Fruit fly (Drosophila melanogaster): ENCODE results near the gene Tgt.

Gene Tgt

dm6 chr2L:1177522-1177921, 6.3 kb upstream of the Tgt start, which contains the start of gene CG4896:
Gene CG4896, plus strand, starts transcription at chr2L:1177690.
- TF ChIP-seq pan (optimal IDR thresholded peaks at IDR 0.05), result no peak
- TF ChIP-seq Hr78 (GFP tag; optimal IDR thresholded peaks at IDR 0.05), result no peak
- peak; percentile 36 for TF ChIP-seq Hr83 (GFP tag; optimal IDR thresholded peaks at IDR 0.05; ENCODE audit: poor library complexity, severe bottlenecking)
- TF ChIP-seq foxo (GFP tag; optimal IDR thresholded peaks at IDR 0.05), result no peak
- TF ChIP-seq Rel (GFP tag; optimal IDR thresholded peaks at IDR 0.05), result no peak
- TF ChIP-seq Rel (tag; optimal IDR thresholded peaks at IDR 0.05), result peak; percentile 86
- TF ChIP-seq CG32264 (GFP tag; optimal IDR thresholded peaks at IDR 0.05), result no peak
- no peak for TF ChIP-seq sage (GFP tag; optimal IDR thresholded peaks at IDR 0.05)
- TF ChIP-seq Dif (GFP tag; optimal IDR thresholded peaks at IDR 0.05; ENCODE audit: partially characterized antibody), result no peak

dm6 chr2L:1185642-1186497, 2.0 kb downstream of the Tgt start, which contains the start of gene CG5001:
Gene CG5001, plus strand, starts transcription at chr2L:1185757.
- TF ChIP-seq Jra (GFP tag; optimal IDR thresholded peaks at IDR 0.05) (no peak), woc (GFP tag; optimal IDR thresholded peaks at IDR 0.05) (no peak), Hr83 (GFP tag; optimal IDR thresholded peaks at IDR 0.05; ENCODE audit: poor library complexity, severe bottlenecking) (peak; percentile 58), pan (optimal IDR thresholded peaks at IDR 0.05) (no peak), Hnf4 (GFP tag; optimal IDR thresholded peaks at IDR 0.05) (no peak), CG32264 (GFP tag; optimal IDR thresholded peaks at IDR 0.05) (peak; percentile 38), Sp1 (GFP tag; optimal IDR thresholded peaks at IDR 0.05) (peak; percentile 62), psq (GFP tag; optimal IDR thresholded peaks at IDR 0.05) (peak; percentile 79), ey (GFP tag; optimal IDR thresholded peaks at IDR 0.05) (peak; percentile 62), Dfd (GFP tag; optimal IDR thresholded peaks at IDR 0.05) (no peak), Mio (GFP tag; optimal IDR thresholded peaks at IDR 0.05) (no peak), Dif (GFP tag; optimal IDR thresholded peaks at IDR 0.05; ENCODE audit: partially characterized antibody) (peak; percentile 95), br (GFP tag; optimal IDR thresholded peaks at IDR 0.05) (no peak), Vsx2 (GFP tag; optimal IDR thresholded peaks at IDR 0.05; ENCODE audit: partially characterized antibody) (no peak), CG9705 (GFP tag; optimal IDR thresholded peaks at IDR 0.05) (peak; percentile 60), Hr78 (GFP tag; optimal IDR thresholded peaks at IDR 0.05) (no peak), OdsH (GFP tag; optimal IDR thresholded peaks at IDR 0.05) (peak; percentile 75), GATAd (GFP tag; optimal IDR thresholded peaks at IDR 0.05) (no peak), lola (GFP tag; optimal IDR thresholded peaks at IDR 0.05) (no peak), N (GFP tag; optimal IDR thresholded peaks at IDR 0.05) (no peak), HLH106 (tag; optimal IDR thresholded peaks at IDR 0.05) (peak; percentile 83), dsf (GFP tag; optimal IDR thresholded peaks at IDR 0.05; ENCODE audit: borderline replicate concordance) (no peak), Myc (optimal IDR thresholded peaks at IDR 0.05) (no peak), rgr (GFP tag; optimal IDR thresholded peaks at IDR 0.05) (peak; percentile 75), sage (GFP tag; optimal IDR thresholded peaks at IDR 0.05) (no peak), h (GFP tag; optimal IDR thresholded peaks at IDR 0.05) (peak; percentile 80), fru (GFP tag; optimal IDR thresholded peaks at IDR 0.05) (peak; percentile 14), brk (GFP tag; optimal IDR thresholded peaks at IDR 0.05) (no peak), Rel (GFP tag; optimal IDR thresholded peaks at IDR 0.05) (no peak), Rel (tag; optimal IDR thresholded peaks at IDR 0.05) (peak; percentile 78), dl (GFP tag; optimal IDR thresholded peaks at IDR 0.05; ENCODE audit: insufficient read depth in 1 of 2, partially characterized antibody in 2 of 2) (peak in 1 of 2 experiments; percentile 94), foxo (GFP tag; optimal IDR thresholded peaks at IDR 0.05) (peak in 1 of 2 experiments; percentile 79), CrebA (GFP tag; optimal IDR thresholded peaks at IDR 0.05; ENCODE audit: borderline replicate concordance) (no peak), Abd-B (GFP tag; optimal IDR thresholded peaks at IDR 0.05) (no peak), tai (GFP tag; optimal IDR thresholded peaks at IDR 0.05) (no peak), jim (GFP tag; optimal IDR thresholded peaks at IDR 0.05) (no peak), dmrt93B (GFP tag; optimal IDR thresholded peaks at IDR 0.05) (no peak), sv (GFP tag; optimal IDR thresholded peaks at IDR 0.05) (peak; percentile 64), usp (GFP tag; optimal IDR thresholded peaks at IDR 0.05) (no peak)
